Worm (Caenorhabditis elegans) whole organism, L4/young adult: Measurements from ENCODE around the gene M04B2.2.

Experiments used
- W03F9.2 ChIP-seq: fragments of 150-350 bp; optimal IDR thresholded peaks from 2 replicates; lab custom pipeline; 2014; ENCODE audit warnings: missing biosample characterization, missing genetic modification characterization
- dao-5 ChIP-seq: sonication (generic microtip); optimal IDR thresholded peaks from 2 replicates; lab custom pipeline; 2016; ENCODE audit warnings: missing genotype, missing genetic modification characterization, moderate library complexity, missing compliant biosample characterization
- him-1 ChIP-seq: sonication (generic microtip); optimal IDR thresholded peaks from 2 replicates; lab custom pipeline; 2016; ENCODE audit warnings: missing genotype, missing genetic modification reagents, missing genetic modification characterization, missing compliant biosample characterization

DNA sequence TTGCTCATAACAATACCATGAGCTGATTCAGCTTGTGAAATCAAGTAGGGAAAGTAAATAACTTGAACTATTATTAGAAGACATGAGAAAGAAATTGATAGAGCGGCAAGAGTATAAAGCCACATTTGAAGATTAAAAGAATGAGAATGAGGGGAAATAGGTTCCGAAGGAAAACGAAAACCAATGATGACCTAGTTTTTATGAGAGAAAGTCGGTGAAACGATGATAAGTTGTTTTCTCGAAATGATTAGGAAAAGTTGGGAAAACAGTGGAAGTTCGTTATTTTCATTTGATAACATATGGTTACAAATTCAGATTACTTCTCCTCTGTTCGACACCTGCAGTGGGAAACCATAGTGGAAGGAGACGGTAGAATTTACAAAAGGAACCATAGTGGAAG is 24.0 kb downstream of the M04B2.2 start, which contains the start of gene col-128:
- TF ChIP-seq him-1 (tag; lab: Kevin White, UChicago) (no peak), dao-5 (no peak), W03F9.2 (tag; lab: Kevin White, UChicago) (no peak)
